Worm (Caenorhabditis elegans) whole organism, young adult: ENCODE data around the gene K04C2.5.

Experiments
- D2030.7 ChIP-seq: fragments of 200-800 bp; sonication (Bioruptor generic); IDR thresholded peaks from 2 replicates; pipeline ENCODE4 v1.3.6; 2022; ENCODE audit warnings: missing genetic modification reagents, missing genetic modification characterization, missing compliant biosample characterization
- F23B12.7 ChIP-seq: sonication (generic microtip); optimal IDR thresholded peaks from 2 replicates; lab custom pipeline; 2017; ENCODE audit warnings: missing genetic modification characterization, mild to moderate bottlenecking, missing compliant biosample characterization, antibody characterized with exemption, moderate library complexity; ENCODE audit not compliant: insufficient read depth
- Y67H2A.10 ChIP-seq: fragments of 200-800 bp; sonication (Bioruptor generic); conservative IDR thresholded peaks from 2 replicates; pipeline ENCODE4 v1.3.6; 2022; ENCODE audit warnings: missing genetic modification reagents, missing genetic modification characterization, missing compliant biosample characterization
- Y95B8A.8 ChIP-seq: fragments of 200-800 bp; sonication (Bioruptor generic); IDR thresholded peaks from 2 replicates; pipeline ENCODE4 v1.3.6; 2022; ENCODE audit warnings: missing genetic modification reagents, missing genetic modification characterization, missing compliant biosample characterization
- aptf-2 ChIP-seq: fragments of 200-800 bp; sonication (Bioruptor generic); conservative IDR thresholded peaks from 2 replicates; pipeline ENCODE4 v1.3.6; 2022; ENCODE audit warnings: missing genetic modification reagents, missing genetic modification characterization, missing compliant biosample characterization
- atf-7 ChIP-seq: sonication (generic microtip); optimal IDR thresholded peaks from 2 replicates; lab custom pipeline; 2017; ENCODE audit warnings: mild to moderate bottlenecking, missing genetic modification characterization, missing compliant biosample characterization
- attf-5 ChIP-seq: fragments of 200-800 bp; sonication (Bioruptor generic); optimal IDR thresholded peaks from 2 replicates; lab custom pipeline; 2018; ENCODE audit warnings: mild to moderate bottlenecking, missing genetic modification characterization, missing compliant biosample characterization
- cebp-1 ChIP-seq, 2 experiments: fragments of 200-800 bp in 1 of 2; sonication (Bioruptor generic) in 1 of 2; sonication (generic microtip) in 1 of 2; IDR thresholded peaks in 1 of 2; optimal IDR thresholded peaks in 1 of 2; 2 replicates each; pipeline versions ENCODE4 v1.3.6 to Lab custom; 2017 to 2022; ENCODE audit warnings: missing compliant biosample characterization in 2 of 2, missing genetic modification characterization in 2 of 2, mild to moderate bottlenecking in 1 of 2, missing genetic modification reagents in 1 of 2, moderate library complexity in 1 of 2
- ceh-27 ChIP-seq: fragments of 200-800 bp; sonication (Bioruptor generic); optimal IDR thresholded peaks from 2 replicates; lab custom pipeline; 2018; ENCODE audit warnings: mild to moderate bottlenecking, missing genetic modification characterization, moderate library complexity, missing compliant biosample characterization
- ceh-58 ChIP-seq: fragments of 200-800 bp; sonication (Bioruptor generic); IDR thresholded peaks from 2 replicates; pipeline ENCODE4 v1.3.6; 2022; ENCODE audit warnings: missing genetic modification characterization, missing compliant biosample characterization
- ceh-91 ChIP-seq: fragments of 200-800 bp; sonication (Bioruptor generic); IDR thresholded peaks from 2 replicates; pipeline ENCODE4 v1.3.6; 2022; ENCODE audit warnings: missing genetic modification reagents, missing genetic modification characterization, missing compliant biosample characterization
- chd-7 ChIP-seq: sonication (generic microtip); optimal IDR thresholded peaks from 2 replicates; lab custom pipeline; 2016; ENCODE audit warnings: mild to moderate bottlenecking, missing genetic modification characterization, moderate library complexity, missing compliant biosample characterization
- dox-1 ChIP-seq: fragments of 200-800 bp; sonication (Bioruptor generic); IDR thresholded peaks from 2 replicates; pipeline ENCODE4 v1.3.6; 2022; ENCODE audit warnings: missing genetic modification reagents, missing genetic modification characterization, missing compliant biosample characterization
- dpl-1 ChIP-seq: fragments of 150-350 bp; optimal IDR thresholded peaks from 2 replicates; lab custom pipeline; 2014; ENCODE audit warnings: missing biosample characterization, missing genetic modification reagents, missing genetic modification characterization
- efl-1 ChIP-seq: fragments of 150-350 bp; optimal IDR thresholded peaks from 2 replicates; lab custom pipeline; 2014; ENCODE audit warnings: missing biosample characterization, missing genetic modification reagents, missing genetic modification characterization
- egl-18 ChIP-seq: fragments of 200-800 bp; sonication (Bioruptor generic); IDR thresholded peaks from 2 replicates; pipeline ENCODE4 v1.3.6; 2022; ENCODE audit warnings: missing genetic modification reagents, missing genetic modification characterization, missing compliant biosample characterization
- egl-44 ChIP-seq: fragments of 200-800 bp; sonication (Bioruptor generic); IDR thresholded peaks from 2 replicates; pipeline ENCODE4 v1.3.6; 2022; ENCODE audit warnings: missing genetic modification reagents, missing genetic modification characterization, missing compliant biosample characterization
- ets-4 ChIP-seq: fragments of 200-800 bp; sonication (Bioruptor generic); optimal IDR thresholded peaks from 2 replicates; lab custom pipeline; 2018; ENCODE audit warnings: mild to moderate bottlenecking, missing genetic modification characterization, missing compliant biosample characterization
- hlh-12 ChIP-seq: sonication (generic microtip); optimal IDR thresholded peaks from 2 replicates; lab custom pipeline; 2016; ENCODE audit warnings: missing genetic modification characterization, missing compliant biosample characterization
- hlh-26 ChIP-seq: fragments of 200-800 bp; sonication (Bioruptor generic); conservative IDR thresholded peaks from 2 replicates; pipeline ENCODE4 v1.3.6; 2022; ENCODE audit warnings: missing genetic modification reagents, missing genetic modification characterization, missing compliant biosample characterization
- hmg-1.2 ChIP-seq: fragments of 200-800 bp; sonication (Bioruptor generic); IDR thresholded peaks from 2 replicates; pipeline ENCODE4 v1.3.6; 2022; ENCODE audit warnings: missing genetic modification reagents, missing genetic modification characterization, missing compliant biosample characterization
- hrde-1 ChIP-seq: sonication (generic microtip); optimal IDR thresholded peaks from 2 replicates; lab custom pipeline; 2016; ENCODE audit warnings: missing genetic modification characterization, mild to moderate bottlenecking, missing compliant biosample characterization, moderate library complexity, missing genotype, missing genetic modification reagents, borderline replicate concordance
- lin-35 ChIP-seq, 3 experiments: fragments of 150-350 bp in 2 of 3; sonication (generic microtip) in 1 of 3; optimal IDR thresholded peaks; 2 replicates each; lab custom pipeline; 2014 to 2018; ENCODE audit warnings: missing biosample characterization in 3 of 3, missing genetic modification characterization in 3 of 3, missing genetic modification reagents in 3 of 3
- lin-40 ChIP-seq: sonication (generic microtip); optimal IDR thresholded peaks from 2 replicates; lab custom pipeline; 2016; ENCODE audit warnings: missing genetic modification characterization, mild to moderate bottlenecking, missing compliant biosample characterization, missing genotype, missing genetic modification reagents
- lin-54 ChIP-seq: fragments of 200-800 bp; sonication (Bioruptor generic); optimal IDR thresholded peaks from 2 replicates; lab custom pipeline; 2018; ENCODE audit warnings: mild to moderate bottlenecking, missing genetic modification characterization, missing compliant biosample characterization
- lsl-1 ChIP-seq: fragments of 200-800 bp; sonication (Bioruptor generic); optimal IDR thresholded peaks from 2 replicates; lab custom pipeline; 2018; ENCODE audit warnings: mild to moderate bottlenecking, missing genetic modification characterization, moderate library complexity, missing compliant biosample characterization
- mcd-1 ChIP-seq: fragments of 200-800 bp; sonication (Bioruptor generic); IDR thresholded peaks from 2 replicates; pipeline ENCODE4 v1.3.6; 2022; ENCODE audit warnings: missing genetic modification reagents, missing genetic modification characterization, missing compliant biosample characterization
- nfya-1 ChIP-seq: sonication (generic microtip); optimal IDR thresholded peaks from 2 replicates; lab custom pipeline; 2017; ENCODE audit warnings: antibody characterized with exemption, missing compliant biosample characterization, missing genetic modification characterization, borderline replicate concordance; ENCODE audit not compliant: insufficient read depth
- nfyb-1 ChIP-seq: fragments of 200-800 bp; sonication (Bioruptor generic); IDR thresholded peaks from 2 replicates; pipeline ENCODE4 v1.3.6; 2022; ENCODE audit warnings: missing genetic modification reagents, missing genetic modification characterization, missing compliant biosample characterization
- nhr-80 ChIP-seq: sonication (generic microtip); optimal IDR thresholded peaks from 2 replicates; lab custom pipeline; 2016; ENCODE audit warnings: missing genetic modification characterization, missing compliant biosample characterization
- pbrm-1 ChIP-seq: fragments of 200-800 bp; sonication (Bioruptor generic); IDR thresholded peaks from 2 replicates; pipeline ENCODE4 v1.3.6; 2022; ENCODE audit warnings: missing genetic modification reagents, missing genetic modification characterization, missing compliant biosample characterization
- pha-4 ChIP-seq: fragments of 150-350 bp; sonication (generic microtip); optimal IDR thresholded peaks from 2 replicates; lab custom pipeline; 2014; ENCODE audit warnings: missing biosample characterization, missing genetic modification reagents, missing genetic modification characterization
- tbx-9 ChIP-seq: sonication (generic microtip); optimal IDR thresholded peaks from 2 replicates; lab custom pipeline; 2016; ENCODE audit warnings: borderline replicate concordance, missing genetic modification characterization, inconsistent platforms, missing compliant biosample characterization
- zim-3 ChIP-seq: sonication (generic microtip); optimal IDR thresholded peaks from 2 replicates; lab custom pipeline; 2017; ENCODE audit warnings: mild to moderate bottlenecking, missing genetic modification characterization, moderate library complexity, missing compliant biosample characterization
- ztf-28 ChIP-seq: fragments of 200-800 bp; sonication (Bioruptor generic); IDR thresholded peaks from 2 replicates; pipeline ENCODE4 v1.3.6; 2022; ENCODE audit warnings: missing genetic modification reagents, missing genetic modification characterization, missing compliant biosample characterization

The K04C2.5 gene

DNA sequence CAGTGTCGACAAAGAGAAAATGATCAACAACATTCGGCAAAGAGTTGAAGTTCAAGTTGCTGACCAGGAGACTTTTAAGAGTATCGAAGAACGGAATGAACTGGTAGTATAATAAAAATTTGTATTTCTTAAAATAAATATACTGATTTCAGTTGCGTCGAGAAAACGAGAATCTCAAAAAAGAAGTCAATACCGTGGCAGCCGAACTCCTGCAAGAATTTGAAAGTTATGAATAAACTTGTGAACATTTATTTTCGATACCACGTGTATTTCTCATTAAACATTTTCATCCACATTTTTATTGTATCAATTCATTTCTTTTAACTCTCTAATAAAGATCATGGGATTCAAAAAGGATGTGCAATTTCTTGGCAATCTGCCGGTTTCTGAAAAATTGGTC, 21.5 kb downstream of the K04C2.5 start, which contains the start of gene K04C2.8:
K04C2.8 (plus strand) TSS at position 301 of the 400 bp plus-strand sequence.
- no peak for TF ChIP-seq mcd-1
- no peak for TF ChIP-seq ets-4

DNA sequence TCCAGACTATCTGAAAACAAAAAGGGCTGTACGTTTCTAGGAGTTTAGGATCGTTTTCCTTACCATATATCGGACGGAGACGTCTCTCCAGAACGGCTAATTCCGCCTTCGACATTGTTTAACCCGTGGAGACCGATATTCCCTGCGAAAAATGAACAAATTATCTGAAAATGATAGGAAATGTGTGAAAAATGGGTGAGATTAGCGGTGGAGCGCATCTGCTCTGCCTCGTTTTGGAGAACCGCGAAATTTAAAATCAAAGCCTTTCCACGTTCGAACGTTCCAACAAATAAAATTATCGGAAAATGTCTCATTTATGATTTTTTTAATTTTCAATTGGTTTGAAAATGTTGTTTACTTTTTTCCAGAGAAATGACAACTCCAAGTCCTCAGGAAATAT, 22.2 kb downstream of the K04C2.5 start, which contains the start of the genes cra-1 and kbp-1:
cra-1 (minus strand) TSS at position 193 of the 400 bp plus-strand sequence.
kbp-1 (plus strand) TSS at position 366 of the 400 bp plus-strand sequence.
- TF ChIP-seq zim-3 (no peak), pbrm-1 (GFP tag; lab: Robert Waterston, UW) (no peak), mcd-1 (peak; percentile 82), lsl-1 (peak; percentile 12), efl-1 (GFP tag; lab: Kevin White, UChicago) (peak; percentile 74), ets-4 (no peak), dpl-1 (GFP tag; lab: Kevin White, UChicago) (peak; percentile 47), egl-44 (GFP tag; lab: Robert Waterston, UW) (no peak), F23B12.7 (tag; lab: Kevin White, UChicago) (peak; percentile 37), lin-54 (GFP tag; lab: Kevin White, UChicago) (peak; percentile 49)

DNA sequence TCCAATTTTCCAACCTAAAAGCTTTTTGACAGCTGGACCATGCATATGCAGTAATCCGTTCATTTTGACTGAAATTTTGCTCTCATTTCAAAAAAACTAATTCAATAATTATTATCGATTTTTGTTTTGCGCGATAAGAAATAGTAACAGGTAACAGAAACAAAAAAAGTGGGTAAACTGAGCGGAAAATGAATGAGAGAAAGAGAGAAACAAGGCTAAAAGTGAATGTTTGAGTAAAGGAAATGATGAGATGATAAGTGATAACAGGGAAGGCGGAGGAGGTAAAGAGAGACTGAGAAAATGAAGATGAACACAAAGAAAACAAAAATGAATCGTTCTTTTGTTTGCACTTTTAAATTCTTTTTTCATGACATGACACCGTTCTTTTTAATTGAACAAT, 27.6 kb downstream of the K04C2.5 start, which contains the start of gene sma-3:
sma-3 (minus strand) TSS at position 68 of the 400 bp plus-strand sequence.
- TF ChIP-seq D2030.7 (no peak), attf-5 (GFP tag; lab: Kevin White, UChicago) (no peak), nfya-1 (tag; lab: Kevin White, UChicago) (no peak), nhr-80 (tag; lab: Kevin White, UChicago) (peak; percentile 72), zim-3 (no peak), ztf-28 (no peak), ceh-91 (no peak)

DNA sequence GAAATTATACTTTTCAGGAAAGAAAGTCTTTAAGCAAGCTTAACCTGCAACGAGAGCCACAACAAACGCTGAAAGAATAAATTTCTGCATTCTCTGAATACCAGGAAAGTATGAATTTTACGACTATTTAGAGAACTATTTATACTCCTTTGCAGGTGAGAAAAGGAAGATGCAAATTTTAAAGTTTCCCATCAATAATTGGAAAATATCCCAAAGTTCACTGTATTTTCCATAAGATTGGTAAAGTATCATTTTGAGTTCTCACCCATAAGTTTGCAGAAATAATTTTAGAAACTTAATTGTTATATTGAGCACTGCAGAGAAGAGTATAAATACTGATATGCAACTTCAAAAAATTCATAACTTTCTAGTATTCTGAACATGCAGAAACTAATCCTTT, 32.0 kb downstream of the K04C2.5 start, which contains the start of gene clec-158:
clec-158 (minus strand) TSS at position 101 of the 400 bp plus-strand sequence.
- TF ChIP-seq chd-7 (no peak), hrde-1 (no peak), Y95B8A.8 (GFP tag; lab: Robert Waterston, UW) (no peak)

DNA sequence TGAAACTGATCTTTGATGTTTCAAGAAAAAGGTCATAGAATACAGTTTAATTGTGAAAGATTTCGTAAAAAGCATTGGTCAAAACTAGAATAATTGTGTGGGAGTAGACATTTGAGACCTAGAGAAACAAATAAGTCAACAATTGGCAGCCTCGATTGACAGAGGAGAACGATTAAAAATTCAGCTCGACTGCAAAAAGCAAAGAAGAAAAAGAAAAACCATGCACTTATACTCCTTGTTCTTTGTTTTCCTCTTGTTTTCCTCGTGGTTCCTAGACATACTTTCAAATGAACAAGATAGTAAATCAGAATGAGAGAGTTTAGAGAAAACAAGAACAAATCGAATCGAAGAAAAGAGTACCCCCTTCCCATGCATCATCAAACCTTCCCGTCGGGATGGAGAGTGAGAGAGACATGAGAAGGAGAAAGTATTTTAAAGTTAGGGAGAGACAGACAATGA, 34.0 kb downstream of the K04C2.5 start:
- TF ChIP-seq nhr-80 (tag; lab: Kevin White, UChicago) (peak; percentile 94), hmg-1.2 (GFP tag; lab: Robert Waterston, UW) (peak; percentile 14; the same call in 1 of the 2 replicates), nfyb-1 (GFP tag; lab: Robert Waterston, UW) (no peak), ceh-27 (GFP tag; lab: Kevin White, UChicago) (no peak), tbx-9 (tag; lab: Kevin White, UChicago) (no peak), lin-40 (peak; percentile 25), pha-4 (tag; lab: Kevin White, UChicago) (peak; percentile 86), atf-7 (peak; percentile 21), attf-5 (GFP tag; lab: Kevin White, UChicago) (peak; percentile 64), cebp-1 (GFP tag; IDR thresholded peaks at IDR 0.05; lab: Robert Waterston, UW) (peak; percentile 53; the same call in 1 of the 2 replicates), cebp-1 (tag; optimal IDR thresholded peaks at IDR 0.05; lab: Kevin White, UChicago) (peak; percentile 80)

DNA sequence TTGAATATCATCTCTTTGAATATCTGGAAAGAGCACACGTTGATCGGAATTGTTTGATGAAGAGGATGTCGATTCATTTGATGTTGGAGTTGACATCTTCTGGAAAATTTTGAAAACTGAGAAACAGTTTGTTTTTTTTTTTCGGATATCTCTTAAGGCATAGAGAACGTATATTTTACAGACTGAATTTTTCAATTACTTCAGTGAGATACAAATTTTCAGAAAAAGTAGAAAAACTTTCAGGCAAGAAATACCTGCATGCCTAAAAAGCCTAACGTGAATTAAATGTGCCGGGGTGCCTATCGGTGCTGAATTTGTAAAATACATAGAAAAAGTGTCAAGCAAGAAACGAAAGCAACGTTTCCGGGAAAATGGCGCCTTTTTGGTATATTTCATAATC, 34.8 kb downstream of the K04C2.5 start, which contains the start of gene zak-1:
zak-1 (minus strand) TSS at position 101 of the 400 bp plus-strand sequence.
- TF ChIP-seq hlh-26 (GFP tag; lab: Robert Waterston, UW), result no peak
- no peak for TF ChIP-seq hlh-12 (tag; lab: Kevin White, UChicago)
- no peak for TF ChIP-seq pbrm-1 (GFP tag; lab: Robert Waterston, UW)
- no peak for TF ChIP-seq Y67H2A.10 (GFP tag; lab: Robert Waterston, UW)
- TF ChIP-seq aptf-2 (GFP tag; lab: Robert Waterston, UW), result no peak
- no peak for TF ChIP-seq ceh-58 (GFP tag; lab: Robert Waterston, UW)
- TF ChIP-seq egl-18 (GFP tag; lab: Robert Waterston, UW), result no peak
- TF ChIP-seq lin-35 (GFP tag; optimal IDR thresholded peaks at IDR 0.05; lab: Kevin White, UChicago), result no peak
- TF ChIP-seq dox-1 (GFP tag; lab: Robert Waterston, UW), result no peak
- no peak for TF ChIP-seq nfya-1 (tag; lab: Kevin White, UChicago)
- no peak for TF ChIP-seq Y95B8A.8 (GFP tag; lab: Robert Waterston, UW)
